Worm (Caenorhabditis elegans): ENCODE measurements around the gene F23H12.3.

ce11 chrV:12352881-12353280, 7.9 kb downstream of the F23H12.3 start:
- TF ChIP-seq fkh-10 (GFP tag; optimal IDR thresholded peaks at IDR 0.05) (no peak), nhr-28 (tag; optimal IDR thresholded peaks at IDR 0.05) (no peak), ztf-11 (tag; optimal IDR thresholded peaks at IDR 0.05) (no peak), pha-4 (tag; optimal IDR thresholded peaks at IDR 0.05) (no peak), ceh-82 (tag; optimal IDR thresholded peaks at IDR 0.05) (no peak), aly-2 (tag; optimal IDR thresholded peaks at IDR 0.05) (no peak)

All from whole organism, L3 larva.